Worm (Caenorhabditis elegans) whole organism, L4 larva: ENCODE measurements around the gene Y94H6A.12.
A peak's percentile ranks its signal among the peaks of the same experiment; 100 is the strongest.

ENCODE experiments used
- F26F4.8 ChIP-seq: fragments of 200-800 bp; sonication (Bioruptor generic); conservative IDR thresholded peaks from 2 replicates; pipeline ENCODE4 v1.3.6; 2022; ENCODE audit warnings: missing genetic modification characterization, missing compliant biosample characterization
- F44E2.7 ChIP-seq: fragments of 200-800 bp; sonication (Bioruptor generic); IDR thresholded peaks from 2 replicates; pipeline ENCODE4 v2.1.2; 2022; ENCODE audit warnings: missing genetic modification characterization, missing compliant biosample characterization
- Y105C5A.15 ChIP-seq: fragments of 200-800 bp; sonication (Bioruptor generic); IDR thresholded peaks from 2 replicates; pipeline ENCODE4 v1.3.6; 2022; ENCODE audit warnings: missing genetic modification characterization, missing compliant biosample characterization
- ama-1 ChIP-seq: fragments of 150-350 bp; optimal IDR thresholded peaks from 2 replicates; lab custom pipeline; 2014; ENCODE audit warnings: inconsistent platforms, mixed read lengths
- attf-4 ChIP-seq: sonication (generic microtip); optimal IDR thresholded peaks from 3 replicates; lab custom pipeline; 2017; ENCODE audit warnings: missing biosample characterization, missing genetic modification characterization
- ceh-20 ChIP-seq: fragments of 200-800 bp; sonication (Bioruptor generic); IDR thresholded peaks from 2 replicates; pipeline ENCODE4 v1.3.6; 2022; ENCODE audit warnings: missing genetic modification reagents, missing genetic modification characterization, missing compliant biosample characterization
- ceh-32 ChIP-seq: sonication (generic microtip); optimal IDR thresholded peaks from 2 replicates; lab custom pipeline; 2016; ENCODE audit warnings: mild to moderate bottlenecking, missing genetic modification characterization, missing compliant biosample characterization; ENCODE audit not compliant: poor library complexity
- cey-2 ChIP-seq: sonication (generic microtip); optimal IDR thresholded peaks from 3 replicates; lab custom pipeline; 2017; ENCODE audit warnings: missing genetic modification characterization, mild to moderate bottlenecking, missing compliant biosample characterization, antibody characterized with exemption, borderline replicate concordance; ENCODE audit not compliant: insufficient read depth
- daf-16 ChIP-seq, 3 experiments: sonication (generic microtip); optimal IDR thresholded peaks; 2 replicates each; lab custom pipeline; 2016 to 2017; ENCODE audit warnings: missing genetic modification characterization in 3 of 3, missing genetic modification reagents in 3 of 3, mild to moderate bottlenecking in 2 of 3, missing compliant biosample characterization in 2 of 3, missing biosample characterization in 1 of 3, moderate library complexity in 1 of 3
- daf-19 ChIP-seq: fragments of 200-800 bp; sonication (Bioruptor generic); conservative IDR thresholded peaks from 2 replicates; pipeline ENCODE4 v1.3.6; 2022; ENCODE audit warnings: missing genetic modification characterization, missing compliant biosample characterization
- dmd-6 ChIP-seq: fragments of 200-800 bp; sonication (Bioruptor generic); IDR thresholded peaks from 2 replicates; pipeline ENCODE4 v1.3.6; 2022; ENCODE audit warnings: missing genetic modification reagents, missing genetic modification characterization, missing compliant biosample characterization
- duxl-1 ChIP-seq: sonication (generic microtip); optimal IDR thresholded peaks from 2 replicates; lab custom pipeline; 2016; ENCODE audit warnings: mild to moderate bottlenecking, missing genetic modification characterization, moderate library complexity, missing compliant biosample characterization; ENCODE audit not compliant: poor library complexity
- fkh-10 ChIP-seq: fragments of 150-350 bp; optimal IDR thresholded peaks from 2 replicates; lab custom pipeline; 2014; ENCODE audit warnings: missing biosample characterization, missing genetic modification reagents, missing genetic modification characterization
- gei-8 ChIP-seq: fragments of 200-800 bp; sonication (Bioruptor generic); optimal IDR thresholded peaks from 2 replicates; lab custom pipeline; 2018; ENCODE audit warnings: mild to moderate bottlenecking, missing genetic modification characterization, missing compliant biosample characterization
- hlh-30 ChIP-seq: sonication (generic microtip); optimal IDR thresholded peaks from 2 replicates; lab custom pipeline; 2017; ENCODE audit warnings: antibody characterized with exemption, mild to moderate bottlenecking, missing genetic modification characterization, missing compliant biosample characterization; ENCODE audit not compliant: insufficient read depth
- hmg-1.1 ChIP-seq: fragments of 200-800 bp; sonication (Bioruptor generic); IDR thresholded peaks from 2 replicates; pipeline ENCODE4 v1.3.6; 2022; ENCODE audit warnings: missing genetic modification reagents, missing genetic modification characterization, missing compliant biosample characterization
- lim-7 ChIP-seq: fragments of 200-800 bp; sonication (Bioruptor generic); IDR thresholded peaks from 2 replicates; pipeline ENCODE4 v1.3.6; 2022; ENCODE audit warnings: missing genetic modification characterization, missing compliant biosample characterization
- lin-29 ChIP-seq: fragments of 200-800 bp; sonication (Bioruptor generic); IDR thresholded peaks from 2 replicates; pipeline ENCODE4 v1.3.6; 2022; ENCODE audit warnings: missing genetic modification reagents, missing genetic modification characterization, missing compliant biosample characterization
- lin-38 ChIP-seq: fragments of 200-800 bp; sonication (Bioruptor generic); IDR thresholded peaks from 2 replicates; pipeline ENCODE4 v1.3.6; 2022; ENCODE audit warnings: missing genetic modification reagents, missing genetic modification characterization, missing compliant biosample characterization
- lir-3 ChIP-seq: sonication (generic microtip); optimal IDR thresholded peaks from 2 replicates; lab custom pipeline; 2016; ENCODE audit warnings: mild to moderate bottlenecking, missing genetic modification characterization, missing compliant biosample characterization
- madf-5 ChIP-seq, 2 experiments: fragments of 200-800 bp; sonication (Bioruptor generic); IDR thresholded peaks; 2 replicates each; pipeline ENCODE4 v1.3.6; 2022; ENCODE audit warnings: missing compliant biosample characterization in 2 of 2, missing genetic modification characterization in 2 of 2
- mdl-1 ChIP-seq, 2 experiments: fragments of 150-350 bp in 1 of 2; sonication (generic microtip) in 1 of 2; optimal IDR thresholded peaks; 2 replicates each; lab custom pipeline; 2014 to 2017; ENCODE audit warnings: missing biosample characterization in 2 of 2, missing genetic modification characterization in 2 of 2
- mep-1 ChIP-seq: fragments of 150-350 bp; sonication (generic microtip); optimal IDR thresholded peaks from 3 replicates; lab custom pipeline; 2014; ENCODE audit warnings: missing biosample characterization, missing genetic modification characterization
- mes-2 ChIP-seq: sonication (generic microtip); optimal IDR thresholded peaks from 2 replicates; lab custom pipeline; 2016; ENCODE audit warnings: missing genotype, mild to moderate bottlenecking, missing genetic modification characterization, missing compliant biosample characterization; ENCODE audit not compliant: poor library complexity, severe bottlenecking
- mxl-3 ChIP-seq: fragments of 200-800 bp; sonication (Bioruptor generic); optimal IDR thresholded peaks from 2 replicates; lab custom pipeline; 2018; ENCODE audit warnings: mild to moderate bottlenecking, missing genetic modification characterization, missing compliant biosample characterization
- nhr-10 ChIP-seq: fragments of 150-350 bp; optimal IDR thresholded peaks from 2 replicates; lab custom pipeline; 2014; ENCODE audit warnings: missing biosample characterization, missing genetic modification characterization
- nhr-111 ChIP-seq: fragments of 200-800 bp; sonication (Bioruptor generic); optimal IDR thresholded peaks from 2 replicates; lab custom pipeline; 2018; ENCODE audit warnings: mild to moderate bottlenecking, missing genetic modification characterization, missing compliant biosample characterization
- nhr-25 ChIP-seq: sonication (generic microtip); optimal IDR thresholded peaks from 2 replicates; lab custom pipeline; 2017; ENCODE audit warnings: missing genetic modification characterization, mild to moderate bottlenecking, missing compliant biosample characterization, antibody characterized with exemption, moderate library complexity, borderline replicate concordance; ENCODE audit not compliant: insufficient read depth
- nhr-42 ChIP-seq: fragments of 200-800 bp; sonication (Bioruptor generic); IDR thresholded peaks from 2 replicates; pipeline ENCODE4 v1.3.6; 2022; ENCODE audit warnings: missing genetic modification characterization, missing compliant biosample characterization
- nhr-77 ChIP-seq: fragments of 150-350 bp; optimal IDR thresholded peaks from 2 replicates; lab custom pipeline; 2014; ENCODE audit warnings: missing biosample characterization, missing genetic modification characterization
- pha-4 ChIP-seq, 2 experiments: fragments of 150-350 bp in 1 of 2; fragments of 200-800 bp in 1 of 2; sonication (Bioruptor generic) in 1 of 2; IDR thresholded peaks in 1 of 2; optimal IDR thresholded peaks in 1 of 2; 2 replicates each; pipeline versions ENCODE4 v1.3.6 to Lab custom; 2014 to 2022; ENCODE audit warnings: missing genetic modification characterization in 2 of 2, missing genetic modification reagents in 2 of 2, missing biosample characterization in 1 of 2, missing compliant biosample characterization in 1 of 2
- php-3 ChIP-seq: fragments of 200-800 bp; sonication (Bioruptor generic); IDR thresholded peaks from 2 replicates; pipeline ENCODE4 v1.3.6; 2022; ENCODE audit warnings: missing genetic modification reagents, missing genetic modification characterization, missing compliant biosample characterization
- pqm-1 ChIP-seq: sonication (generic microtip); optimal IDR thresholded peaks from 2 replicates; lab custom pipeline; 2017; ENCODE audit warnings: missing biosample characterization, missing genetic modification characterization
- rbr-2 ChIP-seq: sonication (generic microtip); optimal IDR thresholded peaks from 2 replicates; lab custom pipeline; 2016; ENCODE audit warnings: missing genotype, missing genetic modification characterization, missing compliant biosample characterization
- sdz-12 ChIP-seq: fragments of 200-800 bp; sonication (Bioruptor generic); optimal IDR thresholded peaks from 2 replicates; lab custom pipeline; 2018; ENCODE audit warnings: mild to moderate bottlenecking, missing genetic modification characterization, missing compliant biosample characterization
- skn-1 ChIP-seq: fragments of 150-350 bp; optimal IDR thresholded peaks from 2 replicates; lab custom pipeline; 2014; ENCODE audit warnings: missing biosample characterization, missing genetic modification characterization
- snpc-1.2 ChIP-seq: fragments of 200-800 bp; sonication (Bioruptor generic); IDR thresholded peaks from 2 replicates; pipeline ENCODE4 v1.3.6; 2022; ENCODE audit warnings: missing genetic modification reagents, missing genetic modification characterization, missing compliant biosample characterization
- spr-3 ChIP-seq: fragments of 200-800 bp; sonication (Bioruptor generic); optimal IDR thresholded peaks from 2 replicates; lab custom pipeline; 2018; ENCODE audit warnings: mild to moderate bottlenecking, missing genetic modification characterization, missing compliant biosample characterization
- tra-1 ChIP-seq: fragments of 200-800 bp; sonication (Bioruptor generic); IDR thresholded peaks from 2 replicates; pipeline ENCODE4 v1.3.6; 2022; ENCODE audit warnings: missing genetic modification reagents, missing genetic modification characterization, missing compliant biosample characterization
- unc-39 ChIP-seq: sonication (generic microtip); optimal IDR thresholded peaks from 2 replicates; lab custom pipeline; 2017; ENCODE audit warnings: missing biosample characterization, missing genetic modification characterization
- vab-7 ChIP-seq: fragments of 200-800 bp; sonication (Bioruptor generic); IDR thresholded peaks from 2 replicates; pipeline ENCODE4 v1.3.6; 2022; ENCODE audit warnings: missing genetic modification reagents, missing genetic modification characterization, missing compliant biosample characterization
- zfp-3 ChIP-seq: fragments of 200-800 bp; sonication (Bioruptor generic); conservative IDR thresholded peaks from 2 replicates; pipeline ENCODE4 v1.3.6; 2022; ENCODE audit warnings: missing genetic modification reagents, missing genetic modification characterization, missing compliant biosample characterization
- ztf-11 ChIP-seq: fragments of 150-350 bp; optimal IDR thresholded peaks from 2 replicates; lab custom pipeline; 2014; ENCODE audit warnings: missing biosample characterization, missing genetic modification characterization
- ztf-7 ChIP-seq: fragments of 150-350 bp; optimal IDR thresholded peaks from 2 replicates; lab custom pipeline; 2014; ENCODE audit warnings: missing biosample characterization, missing genetic modification characterization

Gene Y94H6A.12

DNA sequence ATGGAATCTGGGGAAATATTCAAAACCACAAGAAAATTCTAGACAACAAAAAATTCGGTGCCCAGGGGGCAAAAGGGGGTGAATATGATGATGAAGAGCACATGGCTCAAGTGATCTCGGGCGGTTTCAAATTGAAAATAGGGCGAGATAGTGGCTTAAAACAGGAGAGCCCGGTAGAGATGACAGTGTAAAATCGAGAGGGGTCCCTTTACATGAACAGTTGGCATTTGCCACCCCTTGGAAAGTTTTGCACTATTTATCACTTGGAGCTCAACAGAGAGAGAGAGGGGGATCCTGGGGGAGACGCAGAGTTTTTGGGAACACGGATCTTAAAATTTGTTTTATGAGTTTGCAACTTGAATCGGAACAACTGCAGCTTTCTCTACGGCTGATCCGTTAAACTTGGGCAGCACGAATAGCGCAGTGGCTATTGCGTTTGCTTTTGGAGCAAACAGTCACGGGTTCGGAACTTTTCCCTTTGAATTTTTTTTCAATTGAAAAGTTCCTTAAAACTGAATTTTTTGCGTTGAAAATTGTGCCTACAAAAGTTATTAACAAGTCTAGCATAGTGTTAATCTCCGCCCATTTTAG, 47.4 kb downstream of the Y94H6A.12 start (continued):
- TF ChIP-seq spr-3 (GFP tag; lab: Kevin White, UChicago), result peak; percentile 29
- TF ChIP-seq F44E2.7 (GFP tag; lab: Robert Waterston, UW), result 0 out of 2 replicates have a peak, but pooled peaks have one; percentile 77
- no peak; the same call in 1 of the 2 replicates for TF ChIP-seq zfp-3 (GFP tag; lab: Robert Waterston, UW)
- no peak for TF ChIP-seq ama-1
- TF ChIP-seq mxl-3 (GFP tag; lab: Kevin White, UChicago), result peak; percentile 40
- TF ChIP-seq php-3 (GFP tag; lab: Robert Waterston, UW), result peak; percentile 62
- no peak for TF ChIP-seq ceh-32 (tag; lab: Kevin White, UChicago)
- peak; percentile 52 for TF ChIP-seq gei-8 (GFP tag; lab: Kevin White, UChicago)
- TF ChIP-seq daf-19 (GFP tag; lab: Robert Waterston, UW), result no peak
- TF ChIP-seq snpc-1.2 (GFP tag; lab: Robert Waterston, UW), result no peak
- TF ChIP-seq vab-7 (GFP tag; lab: Robert Waterston, UW), result peak; percentile 69
- TF ChIP-seq ztf-7, result no peak
- no peak for TF ChIP-seq nhr-77 (tag; lab: Kevin White, UChicago)
- TF ChIP-seq lim-7 (GFP tag; lab: Robert Waterston, UW), result peak; percentile 80
- peak; percentile 74; the same call in 1 of the 2 replicates for TF ChIP-seq F26F4.8 (GFP tag; lab: Robert Waterston, UW)
- no peak for TF ChIP-seq rbr-2 (tag; lab: Kevin White, UChicago)
- 0 out of 2 replicates have a peak, but pooled peaks have one; percentile 15 for TF ChIP-seq ceh-20
- no peak for TF ChIP-seq ztf-11
- TF ChIP-seq lin-29, result peak; percentile 59; the same call in 1 of the 2 replicates
- TF ChIP-seq duxl-1 (tag; lab: Kevin White, UChicago), result peak; percentile 34
- no peak for TF ChIP-seq attf-4 (tag; lab: Kevin White, UChicago)
- peak; percentile 63 to 67 for TF ChIP-seq daf-16 (GFP tag; optimal IDR thresholded peaks at IDR 0.05; lab: Kevin White, UChicago)
- TF ChIP-seq daf-16 (tag; optimal IDR thresholded peaks at IDR 0.05; lab: Kevin White, UChicago), result no peak
- TF ChIP-seq tra-1 (GFP tag; lab: Robert Waterston, UW), result peak; percentile 58; the same call in 1 of the 2 replicates
- TF ChIP-seq nhr-25, result no peak
- TF ChIP-seq lir-3 (tag; lab: Kevin White, UChicago), result peak; percentile 13
- TF ChIP-seq madf-5 (GFP tag; IDR thresholded peaks at IDR 0.05; lab: Robert Waterston, UW), result no peak
- TF ChIP-seq hmg-1.1, result 0 out of 2 replicates have a peak, but pooled peaks have one; percentile 11
- TF ChIP-seq dmd-6 (GFP tag; lab: Robert Waterston, UW), result 0 out of 2 replicates have a peak, but pooled peaks have one; percentile 8
- no peak for TF ChIP-seq cey-2
- TF ChIP-seq nhr-10 (tag; lab: Kevin White, UChicago), result no peak
- peak; percentile 31 for TF ChIP-seq nhr-111 (GFP tag; lab: Kevin White, UChicago)
- no peak for TF ChIP-seq pqm-1 (tag; lab: Kevin White, UChicago)
- TF ChIP-seq pha-4 (GFP tag; IDR thresholded peaks at IDR 0.05; lab: Robert Waterston, UW), result peak; percentile 68; the same call in 1 of the 2 replicates
- no peak for TF ChIP-seq pha-4 (tag; optimal IDR thresholded peaks at IDR 0.05; lab: Kevin White, UChicago)
- no peak for TF ChIP-seq mdl-1 (tag; optimal IDR thresholded peaks at IDR 0.05; lab: Kevin White, UChicago)
- TF ChIP-seq mep-1 (tag; lab: Kevin White, UChicago), result no peak
- 0 out of 2 replicates have a peak, but pooled peaks have one; percentile 16 for TF ChIP-seq nhr-42
- TF ChIP-seq unc-39 (tag; lab: Kevin White, UChicago), result no peak
- TF ChIP-seq mes-2 (tag; lab: Kevin White, UChicago), result peak; percentile 58
- no peak for TF ChIP-seq fkh-10 (GFP tag; lab: Kevin White, UChicago)
- TF ChIP-seq hlh-30, result peak; percentile 4
- TF ChIP-seq sdz-12 (GFP tag; lab: Kevin White, UChicago), result no peak
- TF ChIP-seq lin-38 (GFP tag; lab: Robert Waterston, UW), result peak; percentile 74
- no peak for TF ChIP-seq skn-1 (tag; lab: Kevin White, UChicago)
- TF ChIP-seq Y105C5A.15 (GFP tag; lab: Robert Waterston, UW), result 0 out of 2 replicates have a peak, but pooled peaks have one; percentile 22
